Fruit fly (Drosophila melanogaster) whole organism: ENCODE results near the gene ATPsyndelta.

Source experiments
- CG8478 ChIP-seq: fragments of >200 bp; optimal IDR thresholded peaks from 2 replicates; lab custom pipeline; 2018; ENCODE audit warnings: inconsistent platforms
- Dll ChIP-seq: fragments of >200 bp; optimal IDR thresholded peaks from 2 replicates; lab custom pipeline; 2017
- EcR ChIP-seq, 2 experiments: fragments of >200 bp; optimal IDR thresholded peaks; 2 replicates each; lab custom pipeline; 2017; ENCODE audit warnings: missing biosample characterization in 2 of 2, missing genetic modification characterization in 2 of 2, missing genetic modification reagents in 2 of 2
- pan ChIP-seq: fragments of >200 bp; optimal IDR thresholded peaks from 2 replicates; lab custom pipeline; 2017
- psq ChIP-seq: fragments of >200 bp; optimal IDR thresholded peaks from 2 replicates; lab custom pipeline; 2017
- usp ChIP-seq: fragments of >200 bp; optimal IDR thresholded peaks from 2 replicates; lab custom pipeline; 2017; ENCODE audit warnings: missing biosample characterization, missing genetic modification characterization, mixed read lengths

ATPsyndelta gene

dm6 chrX:10252745-10253144 lies 40.0 kb downstream of the ATPsyndelta start:
- TF ChIP-seq Dll (lab: Kevin White, UChicago) (no peak), EcR (GFP tag; optimal IDR thresholded peaks at IDR 0.05; lab: Kevin White, UChicago) (no peak), pan (no peak), CG8478 (lab: Kevin White, UChicago) (no peak), psq (lab: Kevin White, UChicago) (no peak), usp (GFP tag; lab: Kevin White, UChicago) (no peak)

- no peak for TF ChIP-seq pan
- TF ChIP-seq psq (lab: Kevin White, UChicago), result no peak
- no peak for TF ChIP-seq usp (GFP tag; lab: Kevin White, UChicago)
Measured at dm6 chrX:10256228-10256627, 43.5 kb downstream of the ATPsyndelta start.

- no peak for TF ChIP-seq Dll (lab: Kevin White, UChicago)
Measured at dm6 chrX:10259524-10259923, 46.8 kb downstream of the ATPsyndelta start.

- TF ChIP-seq pan (no peak), psq (lab: Kevin White, UChicago) (no peak), usp (GFP tag; lab: Kevin White, UChicago) (no peak), Dll (lab: Kevin White, UChicago) (no peak), EcR (GFP tag; optimal IDR thresholded peaks at IDR 0.05; lab: Kevin White, UChicago) (no peak), CG8478 (lab: Kevin White, UChicago) (no peak)
Measured at dm6 chrX:10261172-10261571, 48.4 kb downstream of the ATPsyndelta start.

dm6 chrX:10263165-10263956 lies 50.6 kb downstream of the ATPsyndelta start, which contains the start of gene Hk:
Gene Hk, minus strand, starts transcription at chrX:10263485.
- TF ChIP-seq CG8478 (lab: Kevin White, UChicago), result no peak
- peak in 1 of 2 experiments; percentile 63 for TF ChIP-seq EcR (GFP tag; optimal IDR thresholded peaks at IDR 0.05; lab: Kevin White, UChicago)

- TF ChIP-seq psq (lab: Kevin White, UChicago) (no peak), pan (no peak), usp (GFP tag; lab: Kevin White, UChicago) (no peak), Dll (lab: Kevin White, UChicago) (no peak), CG8478 (lab: Kevin White, UChicago) (no peak), EcR (GFP tag; optimal IDR thresholded peaks at IDR 0.05; lab: Kevin White, UChicago) (no peak)
Measured at dm6 chrX:10263957-10264248, 51.1 kb downstream of the ATPsyndelta start.

- no peak for TF ChIP-seq Dll (lab: Kevin White, UChicago)
- peak; percentile 91 for TF ChIP-seq pan
- TF ChIP-seq EcR (GFP tag; optimal IDR thresholded peaks at IDR 0.05; lab: Kevin White, UChicago), result peak in 1 of 2 experiments; percentile 41
Measured at dm6 chrX:10265213-10266017, 52.6 kb downstream of the ATPsyndelta start, which contains the start of gene CG12643. Gene CG12643, minus strand, starts transcription at chrX:10265263.

dm6 chrX:10266018-10266384 lies 53.2 kb downstream of the ATPsyndelta start:
- TF ChIP-seq EcR (GFP tag; optimal IDR thresholded peaks at IDR 0.05; lab: Kevin White, UChicago), result no peak
- no peak for TF ChIP-seq usp (GFP tag; lab: Kevin White, UChicago)
- no peak for TF ChIP-seq CG8478 (lab: Kevin White, UChicago)
- no peak for TF ChIP-seq Dll (lab: Kevin White, UChicago)
- TF ChIP-seq psq (lab: Kevin White, UChicago), result no peak
- TF ChIP-seq pan, result no peak
